Fruit fly (Drosophila melanogaster): ENCODE results near the gene CG9641.
A peak's percentile ranks its signal among the peaks of the same experiment; 100 is the strongest.

CG9641 gene

dm6 chr2L:3012780-3013179 lies 36.1 kb upstream of the CG9641 start (continued):
- TF ChIP-seq CG17612 (GFP tag; IDR thresholded peaks at IDR 0.05) (no peak), E2f1 (GFP tag; IDR thresholded peaks at IDR 0.05) (no peak), sima (GFP tag; optimal IDR thresholded peaks at IDR 0.05) (no peak), CG17912 (GFP tag; optimal IDR thresholded peaks at IDR 0.05) (no peak), bcd (GFP tag; optimal IDR thresholded peaks at IDR 0.05) (peak; percentile 29), Pdp1 (GFP tag; optimal IDR thresholded peaks at IDR 0.05) (no peak), H15 (GFP tag; IDR thresholded peaks at IDR 0.05) (0 out of 3 replicates have a peak, but pooled peaks have one; percentile 42), trem (tag; optimal IDR thresholded peaks at IDR 0.05) (no peak), CG32772 (GFP tag; IDR thresholded peaks at IDR 0.05) (0 out of 2 replicates have a peak, but pooled peaks have one; percentile 27), HLHmδ (GFP tag; optimal IDR thresholded peaks at IDR 0.05) (no peak), CG2889 (GFP tag; IDR thresholded peaks at IDR 0.05) (no peak), nerfin-2 (GFP tag; IDR thresholded peaks at IDR 0.05; ENCODE audit: partially characterized antibody) (no peak), salm (tag; optimal IDR thresholded peaks at IDR 0.05) (no peak), Ravus (GFP tag; IDR thresholded peaks at IDR 0.05) (no peak), D (optimal IDR thresholded peaks at IDR 0.05) (no peak), D (GFP tag; optimal IDR thresholded peaks at IDR 0.05) (peak; percentile 9), fru (optimal IDR thresholded peaks at IDR 0.05) (no peak), cato (GFP tag; optimal IDR thresholded peaks at IDR 0.05; ENCODE audit: borderline replicate concordance) (no peak), Chrac-16 (GFP tag; optimal IDR thresholded peaks at IDR 0.05) (no peak), prd (optimal IDR thresholded peaks at IDR 0.05) (no peak), prd (GFP tag; IDR thresholded peaks at IDR 0.05) (peak; percentile 55; the same call in 1 of the 3 replicates), lbe (GFP tag; optimal IDR thresholded peaks at IDR 0.05) (no peak), bab2 (GFP tag; optimal IDR thresholded peaks at IDR 0.05) (no peak), CG2678 (tag; optimal IDR thresholded peaks at IDR 0.05) (no peak), Drgx (GFP tag; IDR thresholded peaks at IDR 0.05) (peak; percentile 76), CG12104 (GFP tag; optimal IDR thresholded peaks at IDR 0.05) (no peak), Dip3 (GFP tag; optimal IDR thresholded peaks at IDR 0.05) (no peak), C15 (GFP tag; IDR thresholded peaks at IDR 0.05) (no peak), cg (GFP tag; optimal IDR thresholded peaks at IDR 0.05) (no peak), repo (GFP tag; optimal IDR thresholded peaks at IDR 0.05) (no peak), CG10209 (GFP tag; optimal IDR thresholded peaks at IDR 0.05) (peak; percentile 22), CG7963 (GFP tag; IDR thresholded peaks at IDR 0.05; ENCODE audit: partially characterized antibody) (no peak), mam (GFP tag; optimal IDR thresholded peaks at IDR 0.05) (no peak), CG30431 (GFP tag; optimal IDR thresholded peaks at IDR 0.05) (peak; percentile 18), CG15011 (GFP tag; optimal IDR thresholded peaks at IDR 0.05) (no peak), pzg (GFP tag; optimal IDR thresholded peaks at IDR 0.05) (no peak), crc (GFP tag; optimal IDR thresholded peaks at IDR 0.05) (no peak), schlank (tag; optimal IDR thresholded peaks at IDR 0.05) (no peak), CG9876 (GFP tag; optimal IDR thresholded peaks at IDR 0.05) (no peak), fd96Cb (tag; optimal IDR thresholded peaks at IDR 0.05) (peak; percentile 32), sna (GFP tag; IDR thresholded peaks at IDR 0.05; ENCODE audit: partially characterized antibody) (no peak), org-1 (GFP tag; optimal IDR thresholded peaks at IDR 0.05) (no peak), HmgZ (tag; optimal IDR thresholded peaks at IDR 0.05) (no peak), ac (GFP tag; optimal IDR thresholded peaks at IDR 0.05) (no peak), Vsx1 (GFP tag; optimal IDR thresholded peaks at IDR 0.05) (no peak), CG17829 (tag; optimal IDR thresholded peaks at IDR 0.05) (peak; percentile 53), Mrtf (GFP tag; IDR thresholded peaks at IDR 0.05) (0 out of 3 replicates have a peak, but pooled peaks have one; percentile 24), Hr3 (GFP tag; optimal IDR thresholded peaks at IDR 0.05) (peak; percentile 12), Oli (tag; optimal IDR thresholded peaks at IDR 0.05) (peak; percentile 43), vfl (GFP tag; optimal IDR thresholded peaks at IDR 0.05) (no peak), en (GFP tag; optimal IDR thresholded peaks at IDR 0.05) (no peak), Ssrp (tag; optimal IDR thresholded peaks at IDR 0.05) (peak; percentile 35)

Data from whole organism, embryonic.